Fruit fly (Drosophila melanogaster) whole organism, embryonic: ENCODE results near the gene CG6066.

ENCODE experiments used
- Atf3 ChIP-seq: fragments of 200-800 bp; sonication (Bioruptor generic); optimal IDR thresholded peaks from 3 replicates; lab custom pipeline; 2016; ENCODE audit warnings: missing biosample characterization, missing genetic modification characterization
- BtbVII ChIP-seq: fragments of 200-800 bp; sonication (Bioruptor generic); optimal IDR thresholded peaks from 3 replicates; lab custom pipeline; 2017; ENCODE audit warnings: missing biosample characterization, mild to moderate bottlenecking, missing genetic modification characterization
- CG12744 ChIP-seq: fragments of 200-800 bp; sonication (Bioruptor generic); optimal IDR thresholded peaks from 2 replicates; lab custom pipeline; 2016; ENCODE audit warnings: missing biosample characterization, missing genetic modification characterization
- CG14050 ChIP-seq: fragments of 200-800 bp; sonication (Bioruptor generic); IDR thresholded peaks from 3 replicates; pipeline ENCODE4 v1.3.6; 2022; ENCODE audit warnings: missing biosample characterization, missing genetic modification characterization
- CG14965 ChIP-seq: fragments of 200-800 bp; sonication (Bioruptor generic); optimal IDR thresholded peaks from 2 replicates; lab custom pipeline; 2016; ENCODE audit warnings: missing biosample characterization, missing genetic modification characterization, borderline replicate concordance
- CG15269 ChIP-seq: fragments of 200-800 bp; sonication (Bioruptor generic); optimal IDR thresholded peaks from 2 replicates; lab custom pipeline; 2018; ENCODE audit warnings: missing biosample characterization, mild to moderate bottlenecking, missing genetic modification characterization, moderate library complexity
- CG15479 ChIP-seq: fragments of 200-800 bp; sonication (Bioruptor generic); optimal IDR thresholded peaks from 3 replicates; lab custom pipeline; 2019; ENCODE audit warnings: missing biosample characterization, mild to moderate bottlenecking, missing genetic modification characterization, moderate library complexity
- CG1792 ChIP-seq: fragments of 200-800 bp; sonication (Bioruptor generic); optimal IDR thresholded peaks from 2 replicates; lab custom pipeline; 2016; ENCODE audit warnings: missing biosample characterization, missing genetic modification characterization
- CG18011 ChIP-seq: fragments of 200-800 bp; sonication (Bioruptor generic); optimal IDR thresholded peaks from 2 replicates; lab custom pipeline; 2017; ENCODE audit warnings: missing biosample characterization, missing genetic modification characterization, mild to moderate bottlenecking, moderate library complexity, missing genotype
- CG1832 ChIP-seq: fragments of 200-800 bp; sonication (Bioruptor generic); optimal IDR thresholded peaks from 2 replicates; lab custom pipeline; 2017; ENCODE audit warnings: missing biosample characterization, mild to moderate bottlenecking, missing genetic modification characterization, inconsistent platforms
- CG32772 ChIP-seq: fragments of 200-800 bp; sonication (Bioruptor generic); IDR thresholded peaks from 2 replicates; pipeline ENCODE4 v1.3.6; 2022; ENCODE audit warnings: missing biosample characterization, missing genetic modification characterization
- CG7372 ChIP-seq: fragments of 200-800 bp; sonication (Bioruptor generic); IDR thresholded peaks from 2 replicates; pipeline ENCODE4 v1.3.6; 2022; ENCODE audit warnings: missing biosample characterization, missing genetic modification characterization
- CG8281 ChIP-seq: fragments of 200-800 bp; sonication (Bioruptor generic); optimal IDR thresholded peaks from 2 replicates; lab custom pipeline; 2018; ENCODE audit warnings: missing biosample characterization, mild to moderate bottlenecking, missing genetic modification characterization, moderate library complexity
- CG8388 ChIP-seq: fragments of 200-800 bp; sonication (Bioruptor generic); optimal IDR thresholded peaks from 2 replicates; lab custom pipeline; 2019; ENCODE audit warnings: missing biosample characterization, mild to moderate bottlenecking, missing genetic modification characterization, moderate library complexity
- Dad ChIP-seq: fragments of 200-800 bp; sonication (Bioruptor generic); optimal IDR thresholded peaks from 3 replicates; lab custom pipeline; 2016; ENCODE audit warnings: missing biosample characterization, missing genetic modification characterization
- E2f1 ChIP-seq: fragments of 200-800 bp; sonication (Bioruptor generic); IDR thresholded peaks from 2 replicates; pipeline ENCODE4 v1.3.6; 2022; ENCODE audit warnings: missing biosample characterization, missing genetic modification characterization
- Elba2 ChIP-seq: fragments of 200-800 bp; sonication (Bioruptor generic); optimal IDR thresholded peaks from 3 replicates; lab custom pipeline; 2016; ENCODE audit warnings: missing biosample characterization, missing genetic modification characterization
- GATAe ChIP-seq: fragments of 200-800 bp; sonication (Bioruptor generic); conservative IDR thresholded peaks from 2 replicates; pipeline ENCODE4 v1.3.6; 2022; ENCODE audit warnings: missing biosample characterization, missing genetic modification characterization
- Lim3 ChIP-seq: fragments of 200-800 bp; sonication (Bioruptor generic); IDR thresholded peaks from 2 replicates; pipeline ENCODE4 v1.3.6; 2022; ENCODE audit warnings: missing biosample characterization, missing genetic modification characterization
- Med ChIP-seq: fragments of 200-800 bp; sonication (Bioruptor generic); peaks from one replicate; lab custom pipeline; 2016; ENCODE audit warnings: missing biosample characterization, missing genetic modification characterization, mild to moderate bottlenecking, inconsistent platforms, moderate library complexity
- Mes4 ChIP-seq: fragments of 200-800 bp; sonication (Bioruptor generic); optimal IDR thresholded peaks from 2 replicates; lab custom pipeline; 2016; ENCODE audit warnings: missing biosample characterization, missing genetic modification characterization
- Mrtf ChIP-seq: fragments of 200-800 bp; sonication (Bioruptor generic); IDR thresholded peaks from 3 replicates; pipeline ENCODE4 v1.3.6; 2022; ENCODE audit warnings: missing biosample characterization, missing genetic modification characterization
- NC2β ChIP-seq: fragments of 200-800 bp; sonication (Bioruptor generic); optimal IDR thresholded peaks from 2 replicates; lab custom pipeline; 2016; ENCODE audit warnings: missing biosample characterization, missing genetic modification characterization
- Oli ChIP-seq: fragments of 200-800 bp; sonication (Bioruptor generic); optimal IDR thresholded peaks from 2 replicates; lab custom pipeline; 2018; ENCODE audit warnings: missing biosample characterization, mild to moderate bottlenecking, missing genetic modification characterization, moderate library complexity
- PHDP ChIP-seq: fragments of 200-800 bp; sonication (Bioruptor generic); optimal IDR thresholded peaks from 3 replicates; lab custom pipeline; 2018; ENCODE audit warnings: missing biosample characterization, mild to moderate bottlenecking, missing genetic modification characterization, moderate library complexity
- Ravus ChIP-seq: fragments of 200-800 bp; sonication (Bioruptor generic); IDR thresholded peaks from 2 replicates; pipeline ENCODE4 v1.3.6; 2022; ENCODE audit warnings: missing biosample characterization, missing genetic modification characterization
- Trl ChIP-seq, 3 experiments: fragments of >200 bp in 2 of 3; fragments of 200-800 bp in 1 of 3; sonication (Bioruptor generic) in 1 of 3; optimal IDR thresholded peaks; 2 replicates in 1 of 3; 3 replicates in 2 of 3; lab custom pipeline; 2016 to 2017; ENCODE audit warnings: missing biosample characterization in 1 of 3, missing genetic modification characterization in 1 of 3
- abd-A ChIP-seq: fragments of 200-800 bp; sonication (Bioruptor generic); optimal IDR thresholded peaks from 3 replicates; lab custom pipeline; 2019; ENCODE audit warnings: missing biosample characterization, mild to moderate bottlenecking, missing genetic modification characterization, moderate library complexity
- cg ChIP-seq: fragments of 200-800 bp; sonication (Bioruptor generic); optimal IDR thresholded peaks from 3 replicates; lab custom pipeline; 2019; ENCODE audit warnings: missing biosample characterization, mild to moderate bottlenecking, missing genetic modification characterization, moderate library complexity
- crp ChIP-seq, 2 experiments: fragments of 200-800 bp; sonication (Bioruptor generic); optimal IDR thresholded peaks; 2 replicates in 1 of 2; 3 replicates in 1 of 2; lab custom pipeline; 2017; ENCODE audit warnings: missing biosample characterization in 2 of 2, missing genetic modification characterization in 2 of 2, mild to moderate bottlenecking in 1 of 2, moderate library complexity in 1 of 2
- exex ChIP-seq: fragments of 200-800 bp; sonication (Bioruptor generic); optimal IDR thresholded peaks from 4 replicates; lab custom pipeline; 2018; ENCODE audit warnings: missing biosample characterization, mild to moderate bottlenecking, missing genetic modification characterization, moderate library complexity
- fd3F ChIP-seq: fragments of 200-800 bp; sonication (Bioruptor generic); optimal IDR thresholded peaks from 2 replicates; lab custom pipeline; 2018; ENCODE audit warnings: missing biosample characterization, mild to moderate bottlenecking, missing genetic modification characterization, moderate library complexity
- ftz-f1 ChIP-seq: fragments of 200-800 bp; sonication (Bioruptor generic); optimal IDR thresholded peaks from 2 replicates; lab custom pipeline; 2016; ENCODE audit warnings: missing biosample characterization, missing genetic modification characterization
- grn ChIP-seq: fragments of 200-800 bp; sonication (Bioruptor generic); optimal IDR thresholded peaks from 3 replicates; lab custom pipeline; 2017; ENCODE audit warnings: missing biosample characterization, missing genetic modification characterization
- insv ChIP-seq, 2 experiments: fragments of 200-800 bp; sonication (Bioruptor generic); optimal IDR thresholded peaks; 3 replicates each; lab custom pipeline; 2016 to 2018; ENCODE audit warnings: missing biosample characterization in 2 of 2, missing genetic modification characterization in 2 of 2
- mirr ChIP-seq: fragments of 200-800 bp; sonication (Bioruptor generic); optimal IDR thresholded peaks from 3 replicates; lab custom pipeline; 2018; ENCODE audit warnings: missing biosample characterization, mild to moderate bottlenecking, missing genetic modification characterization
- phol ChIP-seq: fragments of 200-800 bp; sonication (Bioruptor generic); optimal IDR thresholded peaks from 3 replicates; lab custom pipeline; 2018; ENCODE audit warnings: missing biosample characterization, mild to moderate bottlenecking, missing genetic modification characterization, moderate library complexity
- psq ChIP-seq: fragments of 200-800 bp; sonication (Bioruptor generic); optimal IDR thresholded peaks from 2 replicates; lab custom pipeline; 2017; ENCODE audit warnings: missing biosample characterization, missing genetic modification characterization
- pzg ChIP-seq: fragments of 200-800 bp; sonication (Bioruptor generic); optimal IDR thresholded peaks from 3 replicates; lab custom pipeline; 2018; ENCODE audit warnings: missing biosample characterization, mild to moderate bottlenecking, missing genetic modification characterization, moderate library complexity
- scrt ChIP-seq: fragments of 200-800 bp; sonication (Bioruptor generic); optimal IDR thresholded peaks from 2 replicates; lab custom pipeline; 2018; ENCODE audit warnings: missing biosample characterization, mild to moderate bottlenecking, missing genetic modification characterization, moderate library complexity
- sd ChIP-seq: fragments of 200-800 bp; sonication (Bioruptor generic); optimal IDR thresholded peaks from 3 replicates; lab custom pipeline; 2018; ENCODE audit warnings: missing biosample characterization, mild to moderate bottlenecking, missing genetic modification characterization, moderate library complexity

CG6066 gene

dm6 chr3R:27150685-27151515 is 34.4 kb upstream of the CG6066 start, which contains the start of gene CG6051 (continued):
- TF ChIP-seq CG8388 (GFP tag; lab: Kevin White, UChicago) (no peak), NC2β (GFP tag; lab: Kevin White, UChicago) (peak; percentile 66), Ravus (GFP tag; lab: Robert Waterston, UW) (no peak), Oli (peak; percentile 25), CG14050 (GFP tag; lab: Robert Waterston, UW) (no peak), Dad (GFP tag; lab: Kevin White, UChicago) (peak; percentile 15), Lim3 (GFP tag; lab: Robert Waterston, UW) (no peak), CG18011 (GFP tag; lab: Kevin White, UChicago) (no peak), Mes4 (GFP tag; lab: Kevin White, UChicago) (no peak), CG32772 (no peak)

DNA sequence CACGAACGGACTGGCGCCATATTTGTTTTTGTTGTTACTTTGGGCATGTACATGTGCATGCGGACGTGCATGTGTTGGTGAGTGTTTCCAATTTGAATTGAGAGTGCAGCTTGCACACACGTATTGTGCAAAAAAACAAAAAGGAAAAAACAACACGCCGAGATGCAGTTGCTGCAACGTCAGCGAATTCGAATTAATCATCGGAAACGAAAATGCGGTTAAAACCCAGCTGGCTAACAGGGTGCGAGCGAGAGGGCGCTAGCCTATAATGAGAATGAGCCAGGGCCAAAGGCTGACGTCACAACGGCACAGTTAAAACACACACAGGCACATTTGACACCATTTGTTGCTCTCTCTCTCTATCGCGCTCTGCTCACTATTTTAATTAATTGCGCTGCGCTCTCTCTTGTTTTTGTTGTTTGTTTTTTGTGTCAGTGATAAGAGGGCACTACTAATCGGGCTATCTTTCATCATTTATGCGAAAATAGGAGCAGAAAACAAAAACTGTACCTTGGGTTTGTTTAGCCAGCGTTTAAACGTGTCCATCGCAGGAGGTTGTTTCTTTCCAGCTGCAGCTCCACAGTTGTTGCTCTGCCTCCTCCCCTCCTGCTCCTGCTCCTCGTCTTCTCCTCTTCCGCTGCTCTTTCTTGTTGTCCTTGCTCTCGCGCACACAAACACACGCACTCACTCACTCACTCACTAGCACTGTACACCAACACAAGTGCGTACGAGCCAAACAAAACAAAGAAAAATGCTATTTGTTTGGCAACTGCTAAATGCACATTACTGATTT is 33.6 kb upstream of the CG6066 start:
- no peak for TF ChIP-seq CG1792 (GFP tag; lab: Kevin White, UChicago)
- TF ChIP-seq CG7372 (GFP tag; lab: Robert Waterston, UW) = no peak
- no peak for TF ChIP-seq CG18011 (GFP tag; lab: Kevin White, UChicago)
- peak; percentile 53 for TF ChIP-seq CG1832
- TF ChIP-seq fd3F = no peak
- peak; percentile 41 for TF ChIP-seq scrt (GFP tag; lab: Kevin White, UChicago)
- TF ChIP-seq grn = peak; percentile 17
- TF ChIP-seq CG14965 (GFP tag; lab: Kevin White, UChicago) = no peak
- peak; percentile 65 for TF ChIP-seq Elba2 (GFP tag; lab: Kevin White, UChicago)
- TF ChIP-seq Med = peak; percentile 61
- TF ChIP-seq CG12744 = no peak
- peak; percentile 71 for TF ChIP-seq exex
- TF ChIP-seq pzg (GFP tag; lab: Kevin White, UChicago) = no peak
- peak; percentile 18 for TF ChIP-seq sd (tag; lab: Kevin White, UChicago)
- TF ChIP-seq mirr = peak; percentile 65
- peak; percentile 20 for TF ChIP-seq CG15269
- no peak for TF ChIP-seq GATAe
- TF ChIP-seq abd-A = peak; percentile 63
- TF ChIP-seq PHDP (tag; lab: Kevin White, UChicago) = peak; percentile 1
- peak in 1 of 2 experiments; percentile 72 for TF ChIP-seq insv (GFP tag; optimal IDR thresholded peaks at IDR 0.05; lab: Kevin White, UChicago)
- no peak for TF ChIP-seq E2f1
- TF ChIP-seq crp (GFP tag; optimal IDR thresholded peaks at IDR 0.05; lab: Kevin White, UChicago) = peak in 1 of 2 experiments; percentile 6
- peak; percentile 4 for TF ChIP-seq BtbVII (GFP tag; lab: Kevin White, UChicago)
- peak; percentile 32 for TF ChIP-seq psq (GFP tag; lab: Kevin White, UChicago)
- no peak for TF ChIP-seq Mrtf
- peak; percentile 14 for TF ChIP-seq Atf3 (GFP tag; lab: Kevin White, UChicago)
- TF ChIP-seq ftz-f1 (GFP tag; lab: Kevin White, UChicago) = peak; percentile 68
- peak; percentile 58 for TF ChIP-seq phol (tag; lab: Kevin White, UChicago)
- peak; percentile 68 for TF ChIP-seq CG15479 (GFP tag; lab: Kevin White, UChicago)
- TF ChIP-seq CG8281 (tag; lab: Kevin White, UChicago) = no peak
- TF ChIP-seq cg (GFP tag; lab: Kevin White, UChicago) = peak; percentile 68
- TF ChIP-seq Trl (optimal IDR thresholded peaks at IDR 0.05; lab: Kevin White, UChicago) = peak; percentile 73 to 93
- no peak for TF ChIP-seq Trl (GFP tag; optimal IDR thresholded peaks at IDR 0.05; lab: Kevin White, UChicago)
